Worm (Caenorhabditis elegans): ENCODE results near the gene tmbi-4.
"Not testable (repeated sequence)": the region's sequence is repeated elsewhere in the genome, so short reads cannot be mapped to it uniquely, and the experiment has no call there.

The tmbi-4 gene

ce11 chrX:9195375-9196098 lies 45.0 kb downstream of the tmbi-4 start:
- TF ChIP-seq tab-1 (GFP tag; IDR thresholded peaks at IDR 0.05) (no peak), cog-1 (tag; optimal IDR thresholded peaks at IDR 0.05) (no peak), klf-2 (GFP tag; conservative IDR thresholded peaks at IDR 0.05) (no peak), med-1 (GFP tag; optimal IDR thresholded peaks at IDR 0.05; ENCODE audit: insufficient read depth) (no peak), ref-1 (GFP tag; conservative IDR thresholded peaks at IDR 0.05) (no peak), ztf-29 (GFP tag; IDR thresholded peaks at IDR 0.05) (no peak), T22C8.4 (GFP tag; IDR thresholded peaks at IDR 0.05) (no peak), ztf-23 (GFP tag; IDR thresholded peaks at IDR 0.05) (no peak), flt-1 (GFP tag; IDR thresholded peaks at IDR 0.05) (no peak)

ce11 chrX:9203468-9203867 lies 53.0 kb downstream of the tmbi-4 start, which contains the start of gene crb-3:
Gene crb-3, plus strand, starts transcription at chrX:9203768.
- TF ChIP-seq tab-1 (GFP tag; IDR thresholded peaks at IDR 0.05); med-1 (GFP tag; optimal IDR thresholded peaks at IDR 0.05; ENCODE audit: insufficient read depth); flt-1 (GFP tag; IDR thresholded peaks at IDR 0.05): not testable (repeated sequence)

- TF ChIP-seq med-1 (GFP tag; optimal IDR thresholded peaks at IDR 0.05; ENCODE audit: insufficient read depth) (no peak), ref-1 (GFP tag; conservative IDR thresholded peaks at IDR 0.05) (no peak), ztf-29 (GFP tag; IDR thresholded peaks at IDR 0.05) (no peak), T22C8.4 (GFP tag; IDR thresholded peaks at IDR 0.05) (no peak), cog-1 (tag; optimal IDR thresholded peaks at IDR 0.05) (no peak), klf-2 (GFP tag; conservative IDR thresholded peaks at IDR 0.05) (no peak), flt-1 (GFP tag; IDR thresholded peaks at IDR 0.05) (no peak), ztf-23 (GFP tag; IDR thresholded peaks at IDR 0.05) (no peak), tab-1 (GFP tag; IDR thresholded peaks at IDR 0.05) (no peak)
These were observed 54.5 kb downstream of the tmbi-4 start for ce11 chrX:9204986-9205385.

- TF ChIP-seq tab-1 (GFP tag; IDR thresholded peaks at IDR 0.05) (no peak), ztf-23 (GFP tag; IDR thresholded peaks at IDR 0.05) (no peak), ref-1 (GFP tag; conservative IDR thresholded peaks at IDR 0.05) (no peak), cog-1 (tag; optimal IDR thresholded peaks at IDR 0.05) (no peak), med-1 (GFP tag; optimal IDR thresholded peaks at IDR 0.05; ENCODE audit: insufficient read depth) (no peak)
These were observed 56.2 kb downstream of the tmbi-4 start for ce11 chrX:9206731-9207130.

- TF ChIP-seq T22C8.4 (GFP tag; IDR thresholded peaks at IDR 0.05) (no peak), med-1 (GFP tag; optimal IDR thresholded peaks at IDR 0.05; ENCODE audit: insufficient read depth) (no peak), klf-2 (GFP tag; conservative IDR thresholded peaks at IDR 0.05) (no peak), flt-1 (GFP tag; IDR thresholded peaks at IDR 0.05) (no peak), tab-1 (GFP tag; IDR thresholded peaks at IDR 0.05) (no peak)
These were observed 58.0 kb downstream of the tmbi-4 start for ce11 chrX:9208492-9208891.

ce11 chrX:9208933-9209332 lies 58.4 kb downstream of the tmbi-4 start:
- no peak for TF ChIP-seq ztf-29 (GFP tag; IDR thresholded peaks at IDR 0.05)
- TF ChIP-seq klf-2 (GFP tag; conservative IDR thresholded peaks at IDR 0.05), result no peak
- no peak for TF ChIP-seq cog-1 (tag; optimal IDR thresholded peaks at IDR 0.05)
- no peak for TF ChIP-seq T22C8.4 (GFP tag; IDR thresholded peaks at IDR 0.05)
- TF ChIP-seq flt-1 (GFP tag; IDR thresholded peaks at IDR 0.05), result no peak
- no peak for TF ChIP-seq tab-1 (GFP tag; IDR thresholded peaks at IDR 0.05)
- no peak for TF ChIP-seq ref-1 (GFP tag; conservative IDR thresholded peaks at IDR 0.05)
- TF ChIP-seq ztf-23 (GFP tag; IDR thresholded peaks at IDR 0.05), result no peak
- no peak for TF ChIP-seq med-1 (GFP tag; optimal IDR thresholded peaks at IDR 0.05; ENCODE audit: insufficient read depth)

- TF ChIP-seq tab-1 (GFP tag; IDR thresholded peaks at IDR 0.05) (no peak), med-1 (GFP tag; optimal IDR thresholded peaks at IDR 0.05; ENCODE audit: insufficient read depth) (no peak), cog-1 (tag; optimal IDR thresholded peaks at IDR 0.05) (no peak), ref-1 (GFP tag; conservative IDR thresholded peaks at IDR 0.05) (no peak), ztf-29 (GFP tag; IDR thresholded peaks at IDR 0.05) (no peak), flt-1 (GFP tag; IDR thresholded peaks at IDR 0.05) (no peak), T22C8.4 (GFP tag; IDR thresholded peaks at IDR 0.05) (no peak), klf-2 (GFP tag; conservative IDR thresholded peaks at IDR 0.05) (no peak), ztf-23 (GFP tag; IDR thresholded peaks at IDR 0.05) (no peak)
These were observed 59.6 kb downstream of the tmbi-4 start for ce11 chrX:9210086-9210485.

Data from whole organism, midembryonic.